Comparison of ENCODE assay signal across 1 fruit fly cellular context in the genomic region with DNA sequence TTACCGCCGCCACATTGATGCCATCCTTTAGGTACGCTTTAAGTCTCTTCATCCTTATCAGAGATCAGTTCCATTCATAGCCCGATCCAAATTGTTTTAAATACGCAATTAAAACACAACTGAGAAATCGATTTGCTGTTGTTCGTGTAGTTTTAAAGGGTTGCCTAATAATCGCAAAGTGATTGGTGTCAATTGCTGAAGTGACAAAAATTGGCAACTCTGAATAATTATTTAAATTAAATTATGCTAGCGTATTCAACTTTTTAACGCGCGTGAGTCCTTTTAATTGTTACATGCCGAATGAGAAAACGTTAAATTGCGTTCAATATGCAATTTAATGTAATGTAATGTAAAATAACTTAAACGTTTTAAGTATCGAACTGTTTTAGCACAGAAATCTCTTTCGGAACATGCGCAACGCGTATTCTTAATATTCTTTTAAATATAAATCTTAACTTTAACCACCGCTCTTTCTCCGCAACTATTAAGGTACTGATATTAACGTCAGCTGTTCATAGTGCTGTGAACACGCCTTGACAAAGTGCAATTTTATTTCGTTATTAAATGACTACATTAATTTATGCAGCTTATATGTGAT.
TF ChIP-seq lines count a peak whose summit lies in the region.

Mpv17 (minus strand) TSS at position 164 of the 598 bp plus-strand sequence.

TF ChIP-seq in whole organism, embryonic, 481 proteins besides CTCF, POLR2A, EP300 and RAD21 (continued from another document):
- TF ChIP-seq CG3407 (GFP tag; optimal IDR thresholded peaks at IDR 0.05; lab: Kevin White, UChicago) (no peak), chn (GFP tag; optimal IDR thresholded peaks at IDR 0.05; lab: Kevin White, UChicago) (no peak), CG31365 (tag; optimal IDR thresholded peaks at IDR 0.05; lab: Kevin White, UChicago) (no peak), CG7271 (tag; optimal IDR thresholded peaks at IDR 0.05; lab: Kevin White, UChicago) (no peak), CG17328 (GFP tag; IDR thresholded peaks at IDR 0.05; lab: Robert Waterston, UW) (no peak), vnd (GFP tag; IDR thresholded peaks at IDR 0.05; lab: Robert Waterston, UW; ENCODE audit: partially characterized antibody) (no peak), CG10321 (GFP tag; IDR thresholded peaks at IDR 0.05; lab: Robert Waterston, UW) (no peak), az2 (GFP tag; optimal IDR thresholded peaks at IDR 0.05; lab: Kevin White, UChicago) (no peak), row (GFP tag; IDR thresholded peaks at IDR 0.05; lab: Robert Waterston, UW) (peak; percentile 48), C15 (GFP tag; IDR thresholded peaks at IDR 0.05; lab: Robert Waterston, UW) (no peak), tap (tag; optimal IDR thresholded peaks at IDR 0.05; lab: Kevin White, UChicago) (no peak), CG11695 (GFP tag; IDR thresholded peaks at IDR 0.05; lab: Robert Waterston, UW) (no peak), sisA (GFP tag; IDR thresholded peaks at IDR 0.05; lab: Robert Waterston, UW) (no peak), CG4820 (GFP tag; optimal IDR thresholded peaks at IDR 0.05; lab: Kevin White, UChicago) (no peak), gcm (GFP tag; optimal IDR thresholded peaks at IDR 0.05; lab: Kevin White, UChicago) (no peak), nau (GFP tag; optimal IDR thresholded peaks at IDR 0.05; lab: Kevin White, UChicago) (no peak), gem (tag; optimal IDR thresholded peaks at IDR 0.05; lab: Kevin White, UChicago) (no peak), seq (GFP tag; IDR thresholded peaks at IDR 0.05; lab: Robert Waterston, UW) (no peak), CG6654 (GFP tag; optimal IDR thresholded peaks at IDR 0.05; lab: Kevin White, UChicago) (no peak), CG8765 (GFP tag; IDR thresholded peaks at IDR 0.05; lab: Robert Waterston, UW) (no peak), CG30020 (tag; optimal IDR thresholded peaks at IDR 0.05; lab: Kevin White, UChicago) (peak; percentile 38), psq (GFP tag; optimal IDR thresholded peaks at IDR 0.05; lab: Kevin White, UChicago) (no peak), oc (tag; optimal IDR thresholded peaks at IDR 0.05; lab: Kevin White, UChicago) (no peak), CG12219 (GFP tag; optimal IDR thresholded peaks at IDR 0.05; lab: Kevin White, UChicago) (no peak), tna (GFP tag; IDR thresholded peaks at IDR 0.05; lab: Robert Waterston, UW; ENCODE audit: partially characterized antibody) (no peak), CG4617 (GFP tag; optimal IDR thresholded peaks at IDR 0.05; lab: Kevin White, UChicago; ENCODE audit: borderline replicate concordance) (peak; percentile 1), tgo (GFP tag; IDR thresholded peaks at IDR 0.05; lab: Robert Waterston, UW) (no peak), H15 (GFP tag; IDR thresholded peaks at IDR 0.05; lab: Robert Waterston, UW) (no peak), CG33557 (GFP tag; optimal IDR thresholded peaks at IDR 0.05; lab: Kevin White, UChicago) (no peak), CG11504 (tag; optimal IDR thresholded peaks at IDR 0.05; lab: Kevin White, UChicago) (no peak), sob (GFP tag; IDR thresholded peaks at IDR 0.05; lab: Robert Waterston, UW) (no peak), CG17802 (tag; optimal IDR thresholded peaks at IDR 0.05; lab: Kevin White, UChicago) (no peak), Max (GFP tag; optimal IDR thresholded peaks at IDR 0.05; lab: Kevin White, UChicago) (no peak), kah (GFP tag; optimal IDR thresholded peaks at IDR 0.05; lab: Kevin White, UChicago) (no peak), HmgD (GFP tag; optimal IDR thresholded peaks at IDR 0.05; lab: Kevin White, UChicago) (no peak), zen2 (GFP tag; IDR thresholded peaks at IDR 0.05; lab: Robert Waterston, UW; ENCODE audit: partially characterized antibody) (no peak), Xrp1 (GFP tag; IDR thresholded peaks at IDR 0.05; lab: Robert Waterston, UW) (no peak), CG4424 (GFP tag; optimal IDR thresholded peaks at IDR 0.05; lab: Kevin White, UChicago) (no peak), ranshi (GFP tag; IDR thresholded peaks at IDR 0.05; lab: Robert Waterston, UW) (no peak), Hr51 (GFP tag; optimal IDR thresholded peaks at IDR 0.05; lab: Kevin White, UChicago) (no peak), Dbx (GFP tag; IDR thresholded peaks at IDR 0.05; lab: Robert Waterston, UW) (no peak), CG7987 (GFP tag; optimal IDR thresholded peaks at IDR 0.05; lab: Kevin White, UChicago) (no peak), CG14441 (GFP tag; IDR thresholded peaks at IDR 0.05; lab: Robert Waterston, UW) (no peak), CG7928 (GFP tag; optimal IDR thresholded peaks at IDR 0.05; lab: Kevin White, UChicago) (no peak), phol (tag; optimal IDR thresholded peaks at IDR 0.05; lab: Kevin White, UChicago) (no peak), dpn (GFP tag; optimal IDR thresholded peaks at IDR 0.05; lab: Kevin White, UChicago) (no peak), sens (GFP tag; lab: Kevin White, UChicago) (peak; percentile 71), CkIIα-i1 (GFP tag; IDR thresholded peaks at IDR 0.05; lab: Robert Waterston, UW) (no peak), unc-4 (GFP tag; IDR thresholded peaks at IDR 0.05; lab: Robert Waterston, UW; ENCODE audit: partially characterized antibody) (no peak), Trl (optimal IDR thresholded peaks at IDR 0.05; lab: Kevin White, UChicago) (no peak), Trl (GFP tag; optimal IDR thresholded peaks at IDR 0.05; lab: Kevin White, UChicago) (no peak), BEAF-32 (GFP tag; optimal IDR thresholded peaks at IDR 0.05; lab: Kevin White, UChicago) (peak; percentile 20), Sry-β (GFP tag; optimal IDR thresholded peaks at IDR 0.05; lab: Kevin White, UChicago) (no peak), Mad (GFP tag; optimal IDR thresholded peaks at IDR 0.05; lab: Kevin White, UChicago) (peak; percentile 4), CG11456 (GFP tag; IDR thresholded peaks at IDR 0.05; lab: Robert Waterston, UW) (no peak), usp (GFP tag; optimal IDR thresholded peaks at IDR 0.05; lab: Kevin White, UChicago) (no peak), ac (GFP tag; optimal IDR thresholded peaks at IDR 0.05; lab: Kevin White, UChicago) (no peak), Gsc (GFP tag; IDR thresholded peaks at IDR 0.05; lab: Robert Waterston, UW) (no peak), CG8944 (GFP tag; optimal IDR thresholded peaks at IDR 0.05; lab: Kevin White, UChicago) (no peak), CG31441 (GFP tag; IDR thresholded peaks at IDR 0.05; lab: Robert Waterston, UW) (no peak), YL-1 (GFP tag; optimal IDR thresholded peaks at IDR 0.05; lab: Kevin White, UChicago) (no peak), da (GFP tag; optimal IDR thresholded peaks at IDR 0.05; lab: Kevin White, UChicago) (no peak), CG3995 (GFP tag; optimal IDR thresholded peaks at IDR 0.05; lab: Kevin White, UChicago) (peak; percentile 26), CG7357 (GFP tag; IDR thresholded peaks at IDR 0.05; lab: Robert Waterston, UW) (no peak), CG1024 (GFP tag; IDR thresholded peaks at IDR 0.05; lab: Robert Waterston, UW) (no peak), danr (GFP tag; IDR thresholded peaks at IDR 0.05; lab: Robert Waterston, UW) (no peak), CG8359 (GFP tag; optimal IDR thresholded peaks at IDR 0.05; lab: Kevin White, UChicago; ENCODE audit: borderline replicate concordance) (no peak), Sin3A (optimal IDR thresholded peaks at IDR 0.05; lab: Kevin White, UChicago) (no peak), CG42726 (GFP tag; IDR thresholded peaks at IDR 0.05; lab: Robert Waterston, UW; ENCODE audit: partially characterized antibody) (no peak), CG7745 (tag; optimal IDR thresholded peaks at IDR 0.05; lab: Kevin White, UChicago) (no peak), CG9727 (GFP tag; optimal IDR thresholded peaks at IDR 0.05; lab: Kevin White, UChicago) (no peak), dan (GFP tag; IDR thresholded peaks at IDR 0.05; lab: Robert Waterston, UW) (no peak), CG6813 (GFP tag; optimal IDR thresholded peaks at IDR 0.05; lab: Kevin White, UChicago) (no peak), CG4707 (GFP tag; optimal IDR thresholded peaks at IDR 0.05; lab: Kevin White, UChicago) (no peak), knrl (GFP tag; IDR thresholded peaks at IDR 0.05; lab: Robert Waterston, UW; ENCODE audit: partially characterized antibody) (no peak), dmrt11E (tag; optimal IDR thresholded peaks at IDR 0.05; lab: Kevin White, UChicago) (no peak), CG13624 (GFP tag; optimal IDR thresholded peaks at IDR 0.05; lab: Kevin White, UChicago) (peak; percentile 27), fd3F (GFP tag; optimal IDR thresholded peaks at IDR 0.05; lab: Kevin White, UChicago) (no peak), chinmo (GFP tag; IDR thresholded peaks at IDR 0.05; lab: Robert Waterston, UW; ENCODE audit: partially characterized antibody) (no peak), CG11398 (GFP tag; optimal IDR thresholded peaks at IDR 0.05; lab: Kevin White, UChicago) (no peak), NFAT (GFP tag; IDR thresholded peaks at IDR 0.05; lab: Robert Waterston, UW) (no peak), HLH4C (GFP tag; IDR thresholded peaks at IDR 0.05; lab: Robert Waterston, UW; ENCODE audit: partially characterized antibody) (no peak), Myb (GFP tag; optimal IDR thresholded peaks at IDR 0.05; lab: Kevin White, UChicago) (no peak), cwo (GFP tag; optimal IDR thresholded peaks at IDR 0.05; lab: Kevin White, UChicago) (no peak), CG2875 (GFP tag; optimal IDR thresholded peaks at IDR 0.05; lab: Kevin White, UChicago) (no peak), hth (optimal IDR thresholded peaks at IDR 0.05; lab: Kevin White, UChicago) (no peak), esg (GFP tag; conservative IDR thresholded peaks at IDR 0.05; lab: Robert Waterston, UW) (no peak), CG7372 (GFP tag; IDR thresholded peaks at IDR 0.05; lab: Robert Waterston, UW) (no peak), D (optimal IDR thresholded peaks at IDR 0.05; lab: Kevin White, UChicago) (no peak), D (GFP tag; optimal IDR thresholded peaks at IDR 0.05; lab: Kevin White, UChicago) (no peak), al (GFP tag; IDR thresholded peaks at IDR 0.05; lab: Robert Waterston, UW) (no peak), Chrac-16 (GFP tag; optimal IDR thresholded peaks at IDR 0.05; lab: Kevin White, UChicago) (peak; percentile 14), Mes4 (GFP tag; optimal IDR thresholded peaks at IDR 0.05; lab: Kevin White, UChicago) (no peak), CG12769 (tag; optimal IDR thresholded peaks at IDR 0.05; lab: Kevin White, UChicago) (no peak), ab (GFP tag; optimal IDR thresholded peaks at IDR 0.05; lab: Kevin White, UChicago) (no peak), CG12104 (GFP tag; optimal IDR thresholded peaks at IDR 0.05; lab: Kevin White, UChicago) (no peak), grau (tag; optimal IDR thresholded peaks at IDR 0.05; lab: Kevin White, UChicago) (peak; percentile 16), stc (GFP tag; IDR thresholded peaks at IDR 0.05; lab: Robert Waterston, UW) (no peak), Hr39 (optimal IDR thresholded peaks at IDR 0.05; lab: Kevin White, UChicago) (no peak), dimm (GFP tag; IDR thresholded peaks at IDR 0.05; lab: Robert Waterston, UW) (no peak), CG12942 (GFP tag; optimal IDR thresholded peaks at IDR 0.05; lab: Kevin White, UChicago) (no peak), cad (GFP tag; optimal IDR thresholded peaks at IDR 0.05; lab: Kevin White, UChicago) (no peak), Dip2 (GFP tag; IDR thresholded peaks at IDR 0.05; lab: Robert Waterston, UW) (no peak), Ptx1 (GFP tag; IDR thresholded peaks at IDR 0.05; lab: Robert Waterston, UW) (no peak), Dref (GFP tag; IDR thresholded peaks at IDR 0.05; lab: Robert Waterston, UW) (no peak), Bgb (GFP tag; IDR thresholded peaks at IDR 0.05; lab: Robert Waterston, UW; ENCODE audit: partially characterized antibody) (no peak), CG9609 (GFP tag; optimal IDR thresholded peaks at IDR 0.05; lab: Kevin White, UChicago) (no peak), Usf (GFP tag; optimal IDR thresholded peaks at IDR 0.05; lab: Kevin White, UChicago) (no peak), eve (GFP tag; optimal IDR thresholded peaks at IDR 0.05; lab: Kevin White, UChicago) (peak in 1 of 2 experiments; percentile 55), CG11085 (GFP tag; IDR thresholded peaks at IDR 0.05; lab: Robert Waterston, UW) (no peak), CG32772 (GFP tag; IDR thresholded peaks at IDR 0.05; lab: Robert Waterston, UW) (no peak), pum (GFP tag; optimal IDR thresholded peaks at IDR 0.05; lab: Kevin White, UChicago) (no peak), Rfx (GFP tag; IDR thresholded peaks at IDR 0.05; lab: Robert Waterston, UW) (peak; percentile 51; the same call in 1 of the 2 replicates), Six4 (GFP tag; optimal IDR thresholded peaks at IDR 0.05; lab: Kevin White, UChicago) (no peak), Dfd (GFP tag; optimal IDR thresholded peaks at IDR 0.05; lab: Kevin White, UChicago) (no peak), Asciz (GFP tag; optimal IDR thresholded peaks at IDR 0.05; lab: Kevin White, UChicago) (no peak), Hsf (GFP tag; optimal IDR thresholded peaks at IDR 0.05; lab: Kevin White, UChicago) (peak; percentile 20), Hmr (GFP tag; optimal IDR thresholded peaks at IDR 0.05; lab: Kevin White, UChicago) (no peak), Dad (GFP tag; optimal IDR thresholded peaks at IDR 0.05; lab: Kevin White, UChicago) (no peak), grn (GFP tag; optimal IDR thresholded peaks at IDR 0.05; lab: Kevin White, UChicago) (no peak), lmd (GFP tag; IDR thresholded peaks at IDR 0.05; lab: Robert Waterston, UW) (no peak), CG9215 (GFP tag; IDR thresholded peaks at IDR 0.05; lab: Robert Waterston, UW) (no peak), CG15514 (GFP tag; optimal IDR thresholded peaks at IDR 0.05; lab: Kevin White, UChicago) (peak; percentile 35), Fer2 (tag; optimal IDR thresholded peaks at IDR 0.05; lab: Kevin White, UChicago) (no peak), Meics (GFP tag; optimal IDR thresholded peaks at IDR 0.05; lab: Kevin White, UChicago) (no peak)
